Worm (Caenorhabditis elegans): ENCODE data around the gene F21C10.19.
A peak's percentile ranks its signal among the peaks of the same experiment; 100 is the strongest.

F21C10.19 gene

ce11 chrV:9095613-9096317 is 35.1 kb upstream of the F21C10.19 start, which contains the start of gene F21C10.10 (continued):
- no peak for TF ChIP-seq zip-4 (GFP tag; optimal IDR thresholded peaks at IDR 0.05)
- TF ChIP-seq mdl-1 (tag; optimal IDR thresholded peaks at IDR 0.05), result peak in 1 of 2 experiments; percentile 98
- no peak for TF ChIP-seq nhr-76 (tag; optimal IDR thresholded peaks at IDR 0.05)
- peak; percentile 70 to 74 for TF ChIP-seq lsy-2 (tag; optimal IDR thresholded peaks at IDR 0.05)
- TF ChIP-seq egl-27 (tag; optimal IDR thresholded peaks at IDR 0.05), result peak; percentile 33 to 39
- peak; percentile 86 for TF ChIP-seq tbx-2 (tag; optimal IDR thresholded peaks at IDR 0.05)
- no peak for TF ChIP-seq mef-2 (tag; optimal IDR thresholded peaks at IDR 0.05)
- peak; percentile 83 for TF ChIP-seq elt-2 (tag; optimal IDR thresholded peaks at IDR 0.05)
- peak; percentile 58 to 87 for TF ChIP-seq lin-35 (GFP tag; optimal IDR thresholded peaks at IDR 0.05)
- peak; percentile 53 for TF ChIP-seq xbp-1 (tag; optimal IDR thresholded peaks at IDR 0.05)
- TF ChIP-seq blmp-1 (tag; optimal IDR thresholded peaks at IDR 0.05), result peak; percentile 83
- TF ChIP-seq ceh-82 (tag; optimal IDR thresholded peaks at IDR 0.05), result peak in 2 of 3 experiments; percentile 9 to 31
- peak; percentile 69 for TF ChIP-seq irx-1 (tag; optimal IDR thresholded peaks at IDR 0.05)
- TF ChIP-seq zag-1 (tag; optimal IDR thresholded peaks at IDR 0.05), result no peak
- no peak for TF ChIP-seq ets-5 (GFP tag; IDR thresholded peaks at IDR 0.05)
- TF ChIP-seq sox-4 (tag; optimal IDR thresholded peaks at IDR 0.05), result no peak
- TF ChIP-seq lir-3 (tag; optimal IDR thresholded peaks at IDR 0.05; ENCODE audit: poor library complexity), result no peak
- no peak for TF ChIP-seq efl-3 (GFP tag; optimal IDR thresholded peaks at IDR 0.05)
- no peak for TF ChIP-seq nhr-28 (tag; optimal IDR thresholded peaks at IDR 0.05)
- TF ChIP-seq lin-39 (tag; optimal IDR thresholded peaks at IDR 0.05), result no peak
- no peak for TF ChIP-seq fkh-8 (tag; optimal IDR thresholded peaks at IDR 0.05)
- TF ChIP-seq jun-1 (tag; optimal IDR thresholded peaks at IDR 0.05), result peak; percentile 41
- peak; percentile 90 for TF ChIP-seq snu-23 (GFP tag; optimal IDR thresholded peaks at IDR 0.05)
- peak; percentile 94 for TF ChIP-seq lin-14 (GFP tag; optimal IDR thresholded peaks at IDR 0.05)
- TF ChIP-seq lin-13 (GFP tag; optimal IDR thresholded peaks at IDR 0.05), result peak; percentile 59
- peak; percentile 4 to 55 (median 46) for TF ChIP-seq dpl-1 (GFP tag; optimal IDR thresholded peaks at IDR 0.05)
- 0 out of 2 replicates have a peak, but pooled peaks have one; percentile 7 for TF ChIP-seq mab-9 (GFP tag; IDR thresholded peaks at IDR 0.05)
- no peak for TF ChIP-seq fkh-4 (tag; optimal IDR thresholded peaks at IDR 0.05; ENCODE audit: borderline replicate concordance)
- no peak for TF ChIP-seq ceh-63 (GFP tag; optimal IDR thresholded peaks at IDR 0.05)
- peak; percentile 99 for TF ChIP-seq nhr-85 (tag)
- TF ChIP-seq sup-37 (GFP tag; optimal IDR thresholded peaks at IDR 0.05), result peak; percentile 8
- TF ChIP-seq tlp-1 (tag; optimal IDR thresholded peaks at IDR 0.05), result no peak
- TF ChIP-seq C34B4.2 (tag; optimal IDR thresholded peaks at IDR 0.05), result no peak
- peak; percentile 97 for TF ChIP-seq nhr-20 (tag; optimal IDR thresholded peaks at IDR 0.05)
- no peak for TF ChIP-seq pqm-1 (tag; optimal IDR thresholded peaks at IDR 0.05)
- no peak for TF ChIP-seq unc-62 (GFP tag; optimal IDR thresholded peaks at IDR 0.05)
- no peak for TF ChIP-seq vab-15 (tag; optimal IDR thresholded peaks at IDR 0.05)
- TF ChIP-seq ceh-8 (GFP tag; optimal IDR thresholded peaks at IDR 0.05), result no peak
- TF ChIP-seq elt-3 (tag; optimal IDR thresholded peaks at IDR 0.05), result peak in 3 of 6 experiments; percentile 59 to 91 (median 81)
- no peak for TF ChIP-seq isw-1 (GFP tag; IDR thresholded peaks at IDR 0.05)
- no peak for TF ChIP-seq hlh-4 (tag; optimal IDR thresholded peaks at IDR 0.05)
- TF ChIP-seq unc-130 (tag; optimal IDR thresholded peaks at IDR 0.05), result peak; percentile 9
- no peak for TF ChIP-seq aly-2 (tag; optimal IDR thresholded peaks at IDR 0.05)
- TF ChIP-seq nhr-47 (tag; optimal IDR thresholded peaks at IDR 0.05), result peak; percentile 70
- peak; percentile 96 for TF ChIP-seq nhr-19 (GFP tag; conservative IDR thresholded peaks at IDR 0.05)
- no peak for TF ChIP-seq unc-98 (GFP tag; IDR thresholded peaks at IDR 0.05)
- peak; percentile 16 for TF ChIP-seq pax-3 (tag; optimal IDR thresholded peaks at IDR 0.05)
- TF ChIP-seq efl-1 (optimal IDR thresholded peaks at IDR 0.05), result peak; percentile 46 to 51
- peak; percentile 28 to 95 for TF ChIP-seq efl-1 (GFP tag; optimal IDR thresholded peaks at IDR 0.05 in 1 of 2)
- TF ChIP-seq mep-1 (tag; optimal IDR thresholded peaks at IDR 0.05), result peak; percentile 87
- no peak for TF ChIP-seq fos-1 (tag; optimal IDR thresholded peaks at IDR 0.05)

Measured in whole organism, L1 larva.